Worm (Caenorhabditis elegans) whole organism, L4/young adult: Measurements from ENCODE around the gene C35D10.17.

Source experiments
- W03F9.2 ChIP-seq: fragments of 150-350 bp; optimal IDR thresholded peaks from 2 replicates; lab custom pipeline; 2014; ENCODE audit warnings: missing biosample characterization, missing genetic modification characterization
- dao-5 ChIP-seq: sonication (generic microtip); optimal IDR thresholded peaks from 2 replicates; lab custom pipeline; 2016; ENCODE audit warnings: missing genotype, missing genetic modification characterization, moderate library complexity, missing compliant biosample characterization
- him-1 ChIP-seq: sonication (generic microtip); optimal IDR thresholded peaks from 2 replicates; lab custom pipeline; 2016; ENCODE audit warnings: missing genotype, missing genetic modification reagents, missing genetic modification characterization, missing compliant biosample characterization

- TF ChIP-seq him-1 (tag; lab: Kevin White, UChicago) (no peak), W03F9.2 (tag; lab: Kevin White, UChicago) (no peak), dao-5 (tag; lab: Kevin White, UChicago) (no peak)
These were observed 24.7 kb upstream of the C35D10.17 start, which contains the start of gene clec-156 for ce11 chrIII:4842173-4842572.
